Fruit fly (Drosophila melanogaster) whole organism, embryonic: ENCODE data around the gene sicily.

Experiments
- Atf6 ChIP-seq: fragments of 200-800 bp; sonication (Bioruptor generic); IDR thresholded peaks from 2 replicates; pipeline ENCODE4 v1.3.6; 2022; ENCODE audit warnings: missing biosample characterization, missing genetic modification characterization
- B-H1 ChIP-seq: fragments of 200-800 bp; sonication (Bioruptor generic); IDR thresholded peaks from 3 replicates; pipeline ENCODE4 v1.3.6; 2022; ENCODE audit warnings: missing biosample characterization, missing genetic modification characterization
- B-H2 ChIP-seq: fragments of 200-800 bp; sonication (Bioruptor generic); optimal IDR thresholded peaks from 2 replicates; lab custom pipeline; 2018; ENCODE audit warnings: missing biosample characterization, mild to moderate bottlenecking, missing genetic modification characterization
- Bdp1 ChIP-seq: fragments of 200-800 bp; sonication (Bioruptor generic); optimal IDR thresholded peaks from 3 replicates; lab custom pipeline; 2016; ENCODE audit warnings: missing biosample characterization, missing genetic modification characterization
- C15 ChIP-seq: fragments of 200-800 bp; sonication (Bioruptor generic); IDR thresholded peaks from 3 replicates; pipeline ENCODE4 v1.3.6; 2022; ENCODE audit warnings: missing biosample characterization, missing genetic modification characterization
- CG10147 ChIP-seq: fragments of 200-800 bp; sonication (Bioruptor generic); optimal IDR thresholded peaks from 2 replicates; lab custom pipeline; 2019; ENCODE audit warnings: missing biosample characterization, mild to moderate bottlenecking, missing genetic modification characterization, moderate library complexity
- CG10565 ChIP-seq: fragments of 200-800 bp; sonication (Bioruptor generic); optimal IDR thresholded peaks from 3 replicates; lab custom pipeline; 2016; ENCODE audit warnings: missing biosample characterization, mild to moderate bottlenecking, missing genetic modification characterization
- CG12659 ChIP-seq: fragments of 200-800 bp; sonication (Bioruptor generic); optimal IDR thresholded peaks from 3 replicates; lab custom pipeline; 2017; ENCODE audit warnings: mild to moderate bottlenecking, missing biosample characterization, missing genetic modification reagents, missing genetic modification characterization
- CG13296 ChIP-seq: fragments of 200-800 bp; sonication (Bioruptor generic); optimal IDR thresholded peaks from 3 replicates; lab custom pipeline; 2018; ENCODE audit warnings: missing biosample characterization, mild to moderate bottlenecking, missing genetic modification characterization
- CG13894 ChIP-seq: fragments of 200-800 bp; sonication (Bioruptor generic); optimal IDR thresholded peaks from 3 replicates; lab custom pipeline; 2018; ENCODE audit warnings: missing biosample characterization, mild to moderate bottlenecking, missing genetic modification characterization, moderate library complexity
- CG14441 ChIP-seq: fragments of 200-800 bp; sonication (Bioruptor generic); IDR thresholded peaks from 2 replicates; pipeline ENCODE4 v1.3.6; 2022; ENCODE audit warnings: missing biosample characterization, missing genetic modification characterization
- CG14710 ChIP-seq: fragments of 200-800 bp; sonication (Bioruptor generic); optimal IDR thresholded peaks from 3 replicates; lab custom pipeline; 2019; ENCODE audit warnings: missing biosample characterization, mild to moderate bottlenecking, missing genetic modification characterization, moderate library complexity
- CG1602 ChIP-seq: fragments of 200-800 bp; sonication (Bioruptor generic); optimal IDR thresholded peaks from 3 replicates; lab custom pipeline; 2016; ENCODE audit warnings: missing biosample characterization, missing genetic modification characterization
- CG17361 ChIP-seq: fragments of 200-800 bp; sonication (Bioruptor generic); IDR thresholded peaks from 3 replicates; pipeline ENCODE4 v1.3.6; 2022; ENCODE audit warnings: missing biosample characterization, missing genetic modification characterization
- CG17802 ChIP-seq: fragments of 200-800 bp; sonication (Bioruptor generic); optimal IDR thresholded peaks from 2 replicates; lab custom pipeline; 2018; ENCODE audit warnings: missing biosample characterization, mild to moderate bottlenecking, missing genetic modification characterization, moderate library complexity
- CG17912 ChIP-seq: fragments of 200-800 bp; sonication (Bioruptor generic); optimal IDR thresholded peaks from 2 replicates; lab custom pipeline; 2018; ENCODE audit warnings: missing biosample characterization, mild to moderate bottlenecking, missing genetic modification characterization
- CG31365 ChIP-seq: fragments of 200-800 bp; sonication (Bioruptor generic); optimal IDR thresholded peaks from 2 replicates; lab custom pipeline; 2018; ENCODE audit warnings: missing biosample characterization, mild to moderate bottlenecking, missing genetic modification characterization
- CG3281 ChIP-seq: fragments of 200-800 bp; sonication (Bioruptor generic); optimal IDR thresholded peaks from 3 replicates; lab custom pipeline; 2017; ENCODE audit warnings: missing biosample characterization, mild to moderate bottlenecking, missing genetic modification characterization
- CG33557 ChIP-seq: fragments of 200-800 bp; sonication (Bioruptor generic); optimal IDR thresholded peaks from 2 replicates; lab custom pipeline; 2019; ENCODE audit warnings: missing biosample characterization, mild to moderate bottlenecking, missing genetic modification characterization, moderate library complexity
- CG4328 ChIP-seq: fragments of 200-800 bp; sonication (Bioruptor generic); optimal IDR thresholded peaks from 3 replicates; lab custom pipeline; 2017; ENCODE audit warnings: missing biosample characterization, missing genetic modification reagents, missing genetic modification characterization
- CG6254 ChIP-seq: fragments of 200-800 bp; sonication (Bioruptor generic); optimal IDR thresholded peaks from 3 replicates; lab custom pipeline; 2017; ENCODE audit warnings: mild to moderate bottlenecking, missing biosample characterization, missing genetic modification reagents, missing genetic modification characterization
- CG6791 ChIP-seq: fragments of 200-800 bp; sonication (Bioruptor generic); IDR thresholded peaks from 3 replicates; pipeline ENCODE4 v1.3.6; 2022; ENCODE audit warnings: missing biosample characterization, missing genetic modification characterization; ENCODE audit not compliant: partially characterized antibody
- CG6813 ChIP-seq: fragments of 200-800 bp; sonication (Bioruptor generic); optimal IDR thresholded peaks from 2 replicates; lab custom pipeline; 2017; ENCODE audit warnings: missing biosample characterization, missing genetic modification characterization, mild to moderate bottlenecking, moderate library complexity, missing genetic modification reagents
- CG6854 ChIP-seq: fragments of 200-800 bp; sonication (Bioruptor generic); optimal IDR thresholded peaks from 3 replicates; lab custom pipeline; 2017; ENCODE audit warnings: missing biosample characterization, mild to moderate bottlenecking, missing genetic modification characterization
- CG7786 ChIP-seq: fragments of 200-800 bp; sonication (Bioruptor generic); optimal IDR thresholded peaks from 2 replicates; lab custom pipeline; 2016; ENCODE audit warnings: missing biosample characterization, missing genetic modification characterization
- CG8290 ChIP-seq, 3 experiments: fragments of 200-800 bp; sonication (Bioruptor generic); optimal IDR thresholded peaks; 2 replicates each; lab custom pipeline; 2016 to 2019; ENCODE audit warnings: missing biosample characterization in 3 of 3, missing genetic modification characterization in 3 of 3, mild to moderate bottlenecking in 2 of 3, moderate library complexity in 1 of 3
- CG9932 ChIP-seq: fragments of 200-800 bp; sonication (Bioruptor generic); IDR thresholded peaks from 2 replicates; pipeline ENCODE4 v1.3.6; 2022; ENCODE audit warnings: missing biosample characterization, missing genetic modification characterization
- D19A ChIP-seq: fragments of 200-800 bp; optimal IDR thresholded peaks from 3 replicates; lab custom pipeline; 2019; ENCODE audit warnings: missing biosample characterization, mild to moderate bottlenecking, missing genetic modification characterization, moderate library complexity
- Doc3 ChIP-seq: fragments of 200-800 bp; sonication (Bioruptor generic); IDR thresholded peaks from 3 replicates; pipeline ENCODE4 v1.3.6; 2022; ENCODE audit warnings: missing biosample characterization, missing genetic modification characterization; ENCODE audit not compliant: partially characterized antibody
- Drgx ChIP-seq: fragments of 200-800 bp; sonication (Bioruptor generic); IDR thresholded peaks from 2 replicates; pipeline ENCODE4 v1.3.6; 2022; ENCODE audit warnings: missing biosample characterization, missing genetic modification characterization
- E2f1 ChIP-seq: fragments of 200-800 bp; sonication (Bioruptor generic); IDR thresholded peaks from 2 replicates; pipeline ENCODE4 v1.3.6; 2022; ENCODE audit warnings: missing biosample characterization, missing genetic modification characterization
- H15 ChIP-seq: fragments of 200-800 bp; sonication (Bioruptor generic); IDR thresholded peaks from 3 replicates; pipeline ENCODE4 v1.3.6; 2022; ENCODE audit warnings: missing biosample characterization, missing genetic modification characterization
- Hr39 ChIP-seq: fragments of >200 bp; optimal IDR thresholded peaks from 2 replicates; lab custom pipeline; 2017
- Hsf ChIP-seq: fragments of 200-800 bp; sonication (Bioruptor generic); optimal IDR thresholded peaks from 3 replicates; lab custom pipeline; 2016; ENCODE audit warnings: missing biosample characterization, missing genetic modification characterization
- bbx ChIP-seq: fragments of 200-800 bp; sonication (Bioruptor generic); IDR thresholded peaks from 2 replicates; pipeline ENCODE4 v1.3.6; 2022; ENCODE audit warnings: missing biosample characterization, missing genetic modification characterization; ENCODE audit not compliant: partially characterized antibody
- corto ChIP-seq: fragments of 200-800 bp; sonication (Bioruptor generic); optimal IDR thresholded peaks from 2 replicates; lab custom pipeline; 2016; ENCODE audit warnings: missing biosample characterization, mild to moderate bottlenecking, missing genetic modification characterization, moderate library complexity
- da ChIP-seq: fragments of 200-800 bp; sonication (Bioruptor generic); optimal IDR thresholded peaks from 2 replicates; lab custom pipeline; 2016; ENCODE audit warnings: missing biosample characterization, missing genetic modification characterization
- dysf ChIP-seq: fragments of 200-800 bp; sonication (Bioruptor generic); IDR thresholded peaks from 3 replicates; pipeline ENCODE4 v1.3.6; 2022; ENCODE audit warnings: missing biosample characterization, missing genetic modification characterization
- emc ChIP-seq: fragments of 200-800 bp; sonication (Bioruptor generic); optimal IDR thresholded peaks from 2 replicates; lab custom pipeline; 2016; ENCODE audit warnings: missing biosample characterization, missing genetic modification characterization
- fd3F ChIP-seq: fragments of 200-800 bp; sonication (Bioruptor generic); optimal IDR thresholded peaks from 2 replicates; lab custom pipeline; 2018; ENCODE audit warnings: missing biosample characterization, mild to moderate bottlenecking, missing genetic modification characterization, moderate library complexity
- hbn ChIP-seq: fragments of 200-800 bp; sonication (Bioruptor generic); IDR thresholded peaks from 2 replicates; pipeline ENCODE4 v1.3.6; 2022; ENCODE audit warnings: missing biosample characterization, missing genetic modification characterization; ENCODE audit not compliant: partially characterized antibody
- jing ChIP-seq: fragments of 200-800 bp; sonication (Bioruptor generic); optimal IDR thresholded peaks from 2 replicates; lab custom pipeline; 2018; ENCODE audit warnings: missing biosample characterization, mild to moderate bottlenecking, missing genetic modification characterization
- kay ChIP-seq: fragments of 200-800 bp; sonication (Bioruptor generic); optimal IDR thresholded peaks from 2 replicates; lab custom pipeline; 2016; ENCODE audit warnings: missing biosample characterization, missing genetic modification characterization
- ken ChIP-seq: fragments of 200-800 bp; sonication (Bioruptor generic); IDR thresholded peaks from 3 replicates; pipeline ENCODE4 v1.3.6; 2022; ENCODE audit warnings: missing biosample characterization, missing genetic modification characterization
- lola ChIP-seq, 3 experiments: fragments of >200 bp in 2 of 3; fragments of 200-800 bp in 1 of 3; sonication (Bioruptor generic) in 1 of 3; optimal IDR thresholded peaks; 2 replicates each; lab custom pipeline; 2017 to 2019; ENCODE audit warnings: missing biosample characterization in 3 of 3, missing genetic modification characterization in 3 of 3, mild to moderate bottlenecking in 1 of 3, moderate library complexity in 1 of 3
- pho ChIP-seq: fragments of 200-800 bp; sonication (Bioruptor generic); optimal IDR thresholded peaks from 2 replicates; lab custom pipeline; 2016; ENCODE audit warnings: missing biosample characterization, missing genetic modification characterization
- schlank ChIP-seq: fragments of 200-800 bp; sonication (Bioruptor generic); optimal IDR thresholded peaks from 2 replicates; lab custom pipeline; 2018; ENCODE audit warnings: missing biosample characterization, mild to moderate bottlenecking, missing genetic modification characterization
- z ChIP-seq: fragments of 200-800 bp; sonication (Bioruptor generic); IDR thresholded peaks from 3 replicates; pipeline ENCODE4 v1.3.6; 2022; ENCODE audit warnings: missing biosample characterization, missing genetic modification characterization
- zfh1 ChIP-seq: fragments of 200-800 bp; sonication (Bioruptor generic); IDR thresholded peaks from 3 replicates; pipeline ENCODE4 v1.3.6; 2022; ENCODE audit warnings: missing biosample characterization, missing genetic modification characterization

The sicily gene

DNA sequence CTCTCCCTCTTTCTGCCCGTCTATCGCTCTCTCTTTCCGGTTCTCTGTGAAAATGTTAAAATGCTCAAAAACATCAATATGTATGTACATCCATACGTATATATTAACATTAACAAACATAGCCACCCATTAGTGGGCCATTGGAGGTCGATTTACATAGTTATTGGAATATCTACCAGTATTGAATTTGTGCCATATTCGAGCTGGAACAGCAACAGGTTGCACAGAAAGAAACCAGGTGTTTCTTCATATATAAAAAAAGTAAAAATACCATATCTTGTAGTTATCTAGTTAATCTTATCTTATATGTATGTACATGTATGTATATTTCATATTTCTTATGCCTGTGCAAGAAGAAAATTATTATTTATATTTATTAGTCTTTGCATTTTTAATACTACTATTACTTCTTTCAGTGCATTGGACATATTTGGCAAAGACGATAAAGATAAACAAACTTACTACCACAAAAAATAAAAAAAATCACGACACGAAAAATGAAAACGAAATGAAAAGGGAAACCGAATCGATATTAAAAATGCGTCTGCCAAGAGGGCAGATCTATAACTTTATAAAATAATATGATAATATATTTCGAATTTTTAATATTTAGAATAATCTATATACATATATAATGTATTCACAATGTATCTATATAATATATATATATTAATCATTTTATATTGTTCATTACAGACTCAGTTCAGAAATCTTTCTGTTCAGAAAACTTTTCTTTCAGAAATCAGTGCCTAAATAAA, 42.8 kb upstream of the sicily start (continued):
- TF ChIP-seq E2f1 (GFP tag; lab: Robert Waterston, UW) (peak; percentile 43; the same call in 1 of the 2 replicates), ken (GFP tag; lab: Robert Waterston, UW) (0 out of 3 replicates have a peak, but pooled peaks have one; percentile 10), emc (GFP tag; lab: Kevin White, UChicago) (no peak), Hsf (GFP tag; lab: Kevin White, UChicago) (no peak), fd3F (GFP tag; lab: Kevin White, UChicago) (peak; percentile 60), H15 (no peak), CG12659 (GFP tag; lab: Kevin White, UChicago) (peak; percentile 34), dysf (GFP tag; lab: Robert Waterston, UW) (peak; percentile 46; the same call in 1 of the 3 replicates), CG13894 (tag; lab: Kevin White, UChicago) (no peak), corto (GFP tag; lab: Kevin White, UChicago) (no peak), Bdp1 (no peak), CG17912 (GFP tag; lab: Kevin White, UChicago) (no peak), CG6791 (GFP tag; lab: Robert Waterston, UW) (no peak), CG10147 (GFP tag; lab: Kevin White, UChicago) (peak; percentile 5), Hr39 (no peak), z (GFP tag; lab: Robert Waterston, UW) (no peak), bbx (GFP tag; lab: Robert Waterston, UW) (no peak), CG31365 (tag; lab: Kevin White, UChicago) (no peak), C15 (GFP tag; lab: Robert Waterston, UW) (no peak), kay (GFP tag; lab: Kevin White, UChicago) (no peak), CG14710 (no peak), B-H2 (no peak), CG17802 (tag; lab: Kevin White, UChicago) (no peak), CG1602 (GFP tag; lab: Kevin White, UChicago) (no peak), CG9932 (peak; percentile 37), Atf6 (GFP tag; lab: Robert Waterston, UW) (0 out of 2 replicates have a peak, but pooled peaks have one; percentile 43), zfh1 (GFP tag; lab: Robert Waterston, UW) (no peak), hbn (GFP tag; lab: Robert Waterston, UW) (no peak), CG6854 (GFP tag; lab: Kevin White, UChicago) (no peak), CG10565 (GFP tag; lab: Kevin White, UChicago) (no peak), jing (GFP tag; lab: Kevin White, UChicago) (no peak), CG3281 (GFP tag; lab: Kevin White, UChicago) (peak; percentile 37), pho (GFP tag; lab: Kevin White, UChicago) (no peak), schlank (tag; lab: Kevin White, UChicago) (no peak), lola (GFP tag; optimal IDR thresholded peaks at IDR 0.05; lab: Kevin White, UChicago) (no peak), Drgx (GFP tag; lab: Robert Waterston, UW) (no peak), CG8290 (GFP tag; optimal IDR thresholded peaks at IDR 0.05; lab: Kevin White, UChicago) (no peak), CG8290 (tag; optimal IDR thresholded peaks at IDR 0.05; lab: Kevin White, UChicago) (peak in 1 of 2 experiments; percentile 51), CG6813 (GFP tag; lab: Kevin White, UChicago) (no peak), CG33557 (GFP tag; lab: Kevin White, UChicago) (no peak), CG4328 (no peak), Doc3 (GFP tag; lab: Robert Waterston, UW) (no peak), da (GFP tag; lab: Kevin White, UChicago) (no peak), CG7786 (GFP tag; lab: Kevin White, UChicago) (no peak), CG17361 (GFP tag; lab: Robert Waterston, UW) (peak; percentile 54; the same call in 2 of the 3 replicates), D19A (peak; percentile 42), CG13296 (GFP tag; lab: Kevin White, UChicago) (peak; percentile 23), CG6254 (GFP tag; lab: Kevin White, UChicago) (no peak), CG14441 (GFP tag; lab: Robert Waterston, UW) (peak; percentile 16; the same call in 1 of the 2 replicates), B-H1 (GFP tag; lab: Robert Waterston, UW) (peak; percentile 21; the same call in 1 of the 3 replicates)
